Worm (Caenorhabditis elegans) whole organism, L1 larva: ENCODE measurements around the gene slc-25A10.

Source experiments
- C16A3.4 ChIP-seq: fragments of 150-350 bp; optimal IDR thresholded peaks from 2 replicates; lab custom pipeline; 2014; ENCODE audit warnings: missing biosample characterization, missing genetic modification characterization
- egl-13 ChIP-seq: sonication (generic microtip); optimal IDR thresholded peaks from 2 replicates; lab custom pipeline; 2016; ENCODE audit warnings: missing genotype, missing genetic modification reagents, missing genetic modification characterization, missing compliant biosample characterization
- elt-3 ChIP-seq, 6 experiments: fragments of 150-350 bp in 1 of 6; sonication (generic microtip); optimal IDR thresholded peaks; 2 replicates each; lab custom pipeline; 2017 to 2018; ENCODE audit warnings: missing biosample characterization in 6 of 6, missing genetic modification characterization in 6 of 6, inconsistent platforms in 1 of 6
- fkh-10 ChIP-seq: sonication (generic microtip); optimal IDR thresholded peaks from 2 replicates; lab custom pipeline; 2017; ENCODE audit warnings: missing biosample characterization, missing genetic modification reagents, missing genetic modification characterization
- lin-13 ChIP-seq: fragments of 150-350 bp; optimal IDR thresholded peaks from 2 replicates; lab custom pipeline; 2014; ENCODE audit warnings: missing biosample characterization, missing genetic modification reagents, missing genetic modification characterization
- lin-14 ChIP-seq: fragments of 200-800 bp; sonication (Bioruptor generic); optimal IDR thresholded peaks from 2 replicates; lab custom pipeline; 2018; ENCODE audit warnings: mild to moderate bottlenecking, missing genetic modification characterization, moderate library complexity, missing compliant biosample characterization
- nhr-12 ChIP-seq: sonication (generic microtip); optimal IDR thresholded peaks from 2 replicates; lab custom pipeline; 2017; ENCODE audit warnings: missing biosample characterization, missing genetic modification characterization
- nhr-76 ChIP-seq: sonication (generic microtip); optimal IDR thresholded peaks from 2 replicates; lab custom pipeline; 2017; ENCODE audit warnings: missing biosample characterization, missing genetic modification characterization
- snu-23 ChIP-seq: sonication (generic microtip); optimal IDR thresholded peaks from 2 replicates; lab custom pipeline; 2016; ENCODE audit warnings: missing genetic modification characterization, missing compliant biosample characterization
- tbx-2 ChIP-seq: sonication (generic microtip); optimal IDR thresholded peaks from 2 replicates; lab custom pipeline; 2016; ENCODE audit warnings: missing genetic modification characterization, missing compliant biosample characterization
- zag-1 ChIP-seq: fragments of 150-350 bp; optimal IDR thresholded peaks from 2 replicates; lab custom pipeline; 2014; ENCODE audit warnings: missing biosample characterization, missing genetic modification characterization

DNA sequence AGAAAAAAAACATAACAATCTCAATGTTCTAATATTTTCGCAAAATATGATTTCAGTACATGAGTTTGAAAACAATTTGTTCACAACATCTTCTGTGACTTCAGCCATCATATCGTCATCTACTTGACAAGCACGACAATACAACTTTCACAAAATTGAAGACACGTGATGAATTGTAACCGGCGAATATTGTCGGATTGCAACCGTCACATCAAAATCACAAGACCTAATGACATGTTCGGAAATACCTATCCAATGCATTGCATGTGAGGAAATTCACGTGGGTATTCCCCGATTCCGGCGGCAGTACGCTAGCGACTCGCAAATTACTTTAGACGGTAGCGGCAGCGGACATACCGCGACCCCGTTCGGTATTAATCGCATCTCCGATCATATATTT lies 16.1 kb upstream of the slc-25A10 start:
- TF ChIP-seq egl-13 (tag; lab: Kevin White, UChicago) (no peak), lin-14 (peak; percentile 42), fkh-10 (no peak), zag-1 (tag; lab: Kevin White, UChicago) (no peak), elt-3 (tag; optimal IDR thresholded peaks at IDR 0.05; lab: Kevin White, UChicago) (peak in 2 of 6 experiments; percentile 88 to 90), lin-13 (GFP tag; lab: Kevin White, UChicago) (peak; percentile 34), C16A3.4 (tag; lab: Kevin White, UChicago) (peak; percentile 65), tbx-2 (tag; lab: Kevin White, UChicago) (no peak), snu-23 (GFP tag; lab: Kevin White, UChicago) (peak; percentile 45), nhr-76 (tag; lab: Kevin White, UChicago) (no peak), nhr-12 (tag; lab: Kevin White, UChicago) (no peak)
